Worm (Caenorhabditis elegans): ENCODE data around the gene F38H4.3.

- no peak for TF ChIP-seq nhr-11 (tag; optimal IDR thresholded peaks at IDR 0.05)
- no peak for TF ChIP-seq alr-1 (tag; optimal IDR thresholded peaks at IDR 0.05)
- no peak for TF ChIP-seq ama-1 (optimal IDR thresholded peaks at IDR 0.05)
- no peak for TF ChIP-seq egl-27 (tag; optimal IDR thresholded peaks at IDR 0.05)
- TF ChIP-seq elt-1 (tag; optimal IDR thresholded peaks at IDR 0.05): no peak
- TF ChIP-seq zag-1 (tag; optimal IDR thresholded peaks at IDR 0.05): no peak
- TF ChIP-seq lin-39 (tag; optimal IDR thresholded peaks at IDR 0.05): no peak
- TF ChIP-seq nhr-23 (tag; optimal IDR thresholded peaks at IDR 0.05): no peak
- no peak for TF ChIP-seq F13H6.1 (tag; optimal IDR thresholded peaks at IDR 0.05)
These were observed 30.2 kb upstream of the F38H4.3 start for ce11 chrIV:11812017-11812416.
